Worm (Caenorhabditis elegans) whole organism, late embryonic: ENCODE results near the gene ran-1.

Experiments used
- elt-2 ChIP-seq: sonication (generic microtip); optimal IDR thresholded peaks from 2 replicates; lab custom pipeline; 2016; ENCODE audit warnings: missing genetic modification reagents, missing genetic modification characterization, missing compliant biosample characterization
- ets-4 ChIP-seq: sonication (generic microtip); optimal IDR thresholded peaks from 2 replicates; lab custom pipeline; 2016; ENCODE audit warnings: missing genetic modification characterization, missing compliant biosample characterization
- fkh-10 ChIP-seq: fragments of 150-350 bp; optimal IDR thresholded peaks from 2 replicates; lab custom pipeline; 2014; ENCODE audit warnings: missing biosample characterization, missing genetic modification reagents, missing genetic modification characterization
- lin-11 ChIP-seq: fragments of 200-800 bp; sonication (Bioruptor generic); optimal IDR thresholded peaks from 2 replicates; lab custom pipeline; 2018; ENCODE audit warnings: mild to moderate bottlenecking, missing genetic modification characterization, missing compliant biosample characterization
- sdc-2 ChIP-seq: sonication (generic microtip); optimal IDR thresholded peaks from 2 replicates; lab custom pipeline; 2016; ENCODE audit warnings: missing genotype, missing genetic modification characterization, missing compliant biosample characterization
- tbx-2 ChIP-seq: sonication (generic microtip); optimal IDR thresholded peaks from 2 replicates; lab custom pipeline; 2016; ENCODE audit warnings: missing genetic modification characterization, missing compliant biosample characterization

- TF ChIP-seq elt-2 (tag; lab: Kevin White, UChicago) = no peak
- no peak for TF ChIP-seq sdc-2
- no peak for TF ChIP-seq tbx-2
- TF ChIP-seq lin-11 = no peak
- TF ChIP-seq ets-4 (tag; lab: Kevin White, UChicago) = no peak
- no peak for TF ChIP-seq fkh-10 (GFP tag; lab: Kevin White, UChicago)
These were observed 37.9 kb downstream of the ran-1 start for ce11 chrIII:10709676-10710075.
